Worm (Caenorhabditis elegans): Measurements from ENCODE around the gene R10D12.1.

The R10D12.1 gene

ce11 chrV:13934545-13934944 is at the start of gene R10D12.1:
TSS of gene R10D12.1 (minus strand) at chrV:13934645.
- no peak for TF ChIP-seq cog-1 (tag; optimal IDR thresholded peaks at IDR 0.05)

DNA sequence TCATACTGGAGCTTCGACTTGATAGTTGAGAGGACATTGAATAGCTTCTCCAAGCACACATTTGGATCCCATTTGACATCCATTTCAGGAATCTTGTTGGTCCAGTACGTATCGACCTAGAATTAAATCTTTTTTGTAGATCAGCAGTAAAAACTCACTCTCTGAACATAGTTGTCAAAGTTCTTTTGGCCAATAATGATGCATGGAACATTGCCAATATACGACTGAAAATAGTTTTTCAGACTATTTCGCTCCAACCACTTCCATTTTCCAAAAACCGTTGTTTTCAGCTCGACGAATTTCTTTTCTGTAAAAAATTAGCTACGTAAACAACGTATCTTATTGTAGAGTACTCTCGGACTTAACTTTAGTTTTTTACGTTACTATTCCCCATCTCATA is 47.2 kb upstream of the R10D12.1 start:
- TF ChIP-seq flt-1 (GFP tag; IDR thresholded peaks at IDR 0.05) = no peak
- TF ChIP-seq med-1 (GFP tag; optimal IDR thresholded peaks at IDR 0.05; ENCODE audit: insufficient read depth) = no peak
- no peak for TF ChIP-seq tab-1 (GFP tag; IDR thresholded peaks at IDR 0.05)
- TF ChIP-seq klf-2 (GFP tag; conservative IDR thresholded peaks at IDR 0.05) = no peak
- no peak for TF ChIP-seq cog-1 (tag; optimal IDR thresholded peaks at IDR 0.05)
- no peak for TF ChIP-seq ref-1 (GFP tag; conservative IDR thresholded peaks at IDR 0.05)
- TF ChIP-seq ztf-23 (GFP tag; IDR thresholded peaks at IDR 0.05) = no peak
- TF ChIP-seq T22C8.4 (GFP tag; IDR thresholded peaks at IDR 0.05) = no peak
- no peak for TF ChIP-seq ztf-29 (GFP tag; IDR thresholded peaks at IDR 0.05)

DNA sequence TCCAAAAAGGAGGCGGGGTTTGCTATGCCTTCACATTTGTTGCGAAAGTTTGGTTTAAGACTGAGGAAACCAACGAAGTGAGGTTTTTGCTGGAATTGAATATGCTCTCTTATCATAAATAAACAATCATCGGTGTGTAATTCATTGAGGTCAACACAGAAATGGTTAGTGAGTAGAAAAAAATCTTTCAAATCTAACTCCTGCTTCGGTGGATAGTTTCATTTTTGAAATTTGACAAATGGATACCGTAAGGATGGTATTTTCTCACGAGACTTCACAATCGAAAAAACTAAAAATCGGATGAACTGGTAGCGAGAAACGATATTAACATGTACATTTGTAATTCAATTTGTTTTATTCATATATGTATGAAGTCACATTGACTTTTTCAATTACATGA is 46.4 kb upstream of the R10D12.1 start, which contains the start of gene eol-1:
TSS of gene eol-1 (minus strand) at position 101 of the 400 bp plus-strand sequence.
- TF ChIP-seq ztf-29 (GFP tag; IDR thresholded peaks at IDR 0.05) = no peak
- no peak for TF ChIP-seq T22C8.4 (GFP tag; IDR thresholded peaks at IDR 0.05)
- TF ChIP-seq klf-2 (GFP tag; conservative IDR thresholded peaks at IDR 0.05) = no peak
- TF ChIP-seq tab-1 (GFP tag; IDR thresholded peaks at IDR 0.05) = no peak
- no peak for TF ChIP-seq cog-1 (tag; optimal IDR thresholded peaks at IDR 0.05)
- no peak for TF ChIP-seq ref-1 (GFP tag; conservative IDR thresholded peaks at IDR 0.05)
- TF ChIP-seq flt-1 (GFP tag; IDR thresholded peaks at IDR 0.05) = no peak
- no peak for TF ChIP-seq ztf-23 (GFP tag; IDR thresholded peaks at IDR 0.05)
- no peak for TF ChIP-seq med-1 (GFP tag; optimal IDR thresholded peaks at IDR 0.05; ENCODE audit: insufficient read depth)

ce11 chrV:13963279-13963976 is 29.0 kb upstream of the R10D12.1 start, which contains the start of gene sao-1:
TSS of gene sao-1 (plus strand) at chrV:13963926.
- TF ChIP-seq cog-1 (tag; optimal IDR thresholded peaks at IDR 0.05) (no peak), tab-1 (GFP tag; IDR thresholded peaks at IDR 0.05) (no peak), ztf-29 (GFP tag; IDR thresholded peaks at IDR 0.05) (no peak), T22C8.4 (GFP tag; IDR thresholded peaks at IDR 0.05) (no peak), ztf-23 (GFP tag; IDR thresholded peaks at IDR 0.05) (no peak), ref-1 (GFP tag; conservative IDR thresholded peaks at IDR 0.05) (no peak), flt-1 (GFP tag; IDR thresholded peaks at IDR 0.05) (no peak), klf-2 (GFP tag; conservative IDR thresholded peaks at IDR 0.05) (no peak), med-1 (GFP tag; optimal IDR thresholded peaks at IDR 0.05; ENCODE audit: insufficient read depth) (no peak)

ce11 chrV:13961927-13962419 is 27.5 kb upstream of the R10D12.1 start, which contains the start of the genes algn-13 and R10D12.13:
TSS of gene algn-13 (minus strand) at chrV:13961977.
TSS of gene R10D12.13 (plus strand) at chrV:13962417.
- TF ChIP-seq tab-1 (GFP tag; IDR thresholded peaks at IDR 0.05) (peak; percentile 89), ztf-29 (GFP tag; IDR thresholded peaks at IDR 0.05) (peak; percentile 68), T22C8.4 (GFP tag; IDR thresholded peaks at IDR 0.05) (peak; percentile 68), ref-1 (GFP tag; conservative IDR thresholded peaks at IDR 0.05) (no peak; the same call in 1 of the 2 replicates), klf-2 (GFP tag; conservative IDR thresholded peaks at IDR 0.05) (peak; percentile 82; the same call in 1 of the 2 replicates), ztf-23 (GFP tag; IDR thresholded peaks at IDR 0.05) (peak; percentile 89), cog-1 (tag; optimal IDR thresholded peaks at IDR 0.05) (peak; percentile 71), med-1 (GFP tag; optimal IDR thresholded peaks at IDR 0.05; ENCODE audit: insufficient read depth) (peak; percentile 95), flt-1 (GFP tag; IDR thresholded peaks at IDR 0.05) (peak; percentile 88)

DNA sequence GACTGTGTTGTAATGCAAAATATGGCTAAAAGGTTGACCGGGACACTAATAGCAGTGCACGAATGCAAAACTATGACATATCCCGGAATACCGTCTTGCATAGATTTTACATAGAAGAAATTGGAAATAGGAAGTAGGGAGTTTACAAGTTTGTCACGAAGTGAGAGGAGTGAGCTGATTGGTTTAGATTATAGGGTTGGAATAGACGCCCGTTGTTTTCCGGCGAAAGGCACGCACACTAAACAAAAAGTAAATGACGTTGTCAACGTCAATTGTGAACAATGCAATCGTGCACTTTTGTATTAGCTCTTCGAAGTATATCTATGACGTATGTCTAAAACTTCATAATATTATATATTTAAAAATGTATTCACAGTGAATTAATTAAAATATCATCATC is 26.5 kb upstream of the R10D12.1 start, which contains the start of gene srh-24:
TSS of gene srh-24 (minus strand) at position 101 of the 400 bp plus-strand sequence.
- TF ChIP-seq ztf-23 (GFP tag; IDR thresholded peaks at IDR 0.05) (no peak), ref-1 (GFP tag; conservative IDR thresholded peaks at IDR 0.05) (no peak), T22C8.4 (GFP tag; IDR thresholded peaks at IDR 0.05) (no peak), flt-1 (GFP tag; IDR thresholded peaks at IDR 0.05) (no peak), cog-1 (tag; optimal IDR thresholded peaks at IDR 0.05) (no peak), tab-1 (GFP tag; IDR thresholded peaks at IDR 0.05) (no peak), med-1 (GFP tag; optimal IDR thresholded peaks at IDR 0.05; ENCODE audit: insufficient read depth) (no peak), klf-2 (GFP tag; conservative IDR thresholded peaks at IDR 0.05) (no peak), ztf-29 (GFP tag; IDR thresholded peaks at IDR 0.05) (no peak)

- no peak for TF ChIP-seq ref-1 (GFP tag; conservative IDR thresholded peaks at IDR 0.05)
- TF ChIP-seq T22C8.4 (GFP tag; IDR thresholded peaks at IDR 0.05) = no peak
- no peak for TF ChIP-seq klf-2 (GFP tag; conservative IDR thresholded peaks at IDR 0.05)
- no peak for TF ChIP-seq ztf-23 (GFP tag; IDR thresholded peaks at IDR 0.05)
- no peak for TF ChIP-seq cog-1 (tag; optimal IDR thresholded peaks at IDR 0.05)
- TF ChIP-seq flt-1 (GFP tag; IDR thresholded peaks at IDR 0.05) = no peak
- no peak for TF ChIP-seq med-1 (GFP tag; optimal IDR thresholded peaks at IDR 0.05; ENCODE audit: insufficient read depth)
- TF ChIP-seq tab-1 (GFP tag; IDR thresholded peaks at IDR 0.05) = no peak
- no peak for TF ChIP-seq ztf-29 (GFP tag; IDR thresholded peaks at IDR 0.05)
These were observed 23.8 kb upstream of the R10D12.1 start, which contains the start of gene R10D12.10 for ce11 chrV:13958247-13958646. TSS of gene R10D12.10 (minus strand) at chrV:13958347.

DNA sequence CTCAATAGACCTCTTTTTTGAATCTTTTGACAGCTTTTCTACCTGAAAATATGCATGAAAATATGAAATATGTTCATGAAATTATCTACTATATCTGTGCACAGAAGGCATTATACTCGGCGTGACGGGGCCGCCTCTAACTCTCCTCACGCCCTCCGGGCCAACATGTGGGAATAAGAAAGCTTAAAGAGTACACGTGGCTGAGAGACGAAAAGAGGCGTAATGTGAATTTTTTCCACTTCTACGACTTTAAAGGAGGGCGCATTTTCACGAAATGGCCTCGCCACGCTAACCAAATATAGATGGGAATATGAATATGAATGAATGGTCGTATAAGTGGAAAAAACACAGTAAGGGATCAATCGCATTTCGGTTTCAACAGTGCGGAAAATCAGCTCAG is 23.2 kb upstream of the R10D12.1 start:
- TF ChIP-seq klf-2 (GFP tag; conservative IDR thresholded peaks at IDR 0.05) = no peak

ce11 chrV:13955370-13956089 is 21.1 kb upstream of the R10D12.1 start:
- TF ChIP-seq klf-2 (GFP tag; conservative IDR thresholded peaks at IDR 0.05) = no peak
- no peak for TF ChIP-seq med-1 (GFP tag; optimal IDR thresholded peaks at IDR 0.05; ENCODE audit: insufficient read depth)
- TF ChIP-seq tab-1 (GFP tag; IDR thresholded peaks at IDR 0.05) = no peak
- no peak for TF ChIP-seq cog-1 (tag; optimal IDR thresholded peaks at IDR 0.05)
- no peak for TF ChIP-seq ref-1 (GFP tag; conservative IDR thresholded peaks at IDR 0.05)
- TF ChIP-seq T22C8.4 (GFP tag; IDR thresholded peaks at IDR 0.05) = no peak
- TF ChIP-seq ztf-23 (GFP tag; IDR thresholded peaks at IDR 0.05) = no peak
- no peak for TF ChIP-seq flt-1 (GFP tag; IDR thresholded peaks at IDR 0.05)
- no peak for TF ChIP-seq ztf-29 (GFP tag; IDR thresholded peaks at IDR 0.05)

All from whole organism, midembryonic.